Fruit fly (Drosophila melanogaster): ENCODE data around the gene AP-1mu.

Gene AP-1mu

DNA sequence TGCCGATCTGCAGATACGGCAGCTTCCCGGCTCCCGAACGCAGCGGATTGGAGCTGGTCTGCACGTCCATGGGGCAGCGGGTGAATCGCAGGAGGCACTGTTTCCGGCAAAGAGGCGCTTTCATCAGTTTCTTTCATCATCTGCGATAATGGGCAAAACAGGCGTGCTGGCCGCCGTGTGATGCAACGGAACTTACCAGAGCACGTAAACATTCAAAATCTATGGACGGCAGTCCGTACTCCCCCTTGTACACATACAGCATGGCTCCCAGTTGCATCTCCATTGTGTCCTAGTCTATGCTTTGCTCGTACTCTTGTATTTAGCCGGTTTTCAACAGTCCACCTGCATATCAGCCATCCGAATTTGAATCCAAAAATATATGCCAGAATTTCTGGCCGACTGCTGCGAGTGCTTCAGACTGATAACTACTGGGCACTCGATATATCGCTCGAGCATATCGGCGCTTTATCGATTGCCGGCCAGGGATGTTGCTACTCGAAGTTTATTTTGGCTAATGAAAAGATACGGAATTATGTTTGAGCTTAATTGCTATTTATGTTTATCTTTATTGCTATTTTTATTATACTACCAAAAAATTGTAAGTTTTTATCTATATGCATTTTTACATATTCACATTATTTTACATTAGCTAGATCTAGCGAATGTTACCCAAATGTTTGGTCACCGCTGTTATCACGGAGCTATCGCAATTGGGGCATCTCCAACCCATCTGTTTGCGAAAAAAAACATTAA is 4.1 kb upstream of the AP-1mu start, which contains the start of the genes CG9393 and Vps45:
CG9393 (minus strand) TSS at position 434 of the 753 bp plus-strand sequence.
Vps45 (plus strand) TSS at position 685 of the 753 bp plus-strand sequence.
- TF ChIP-seq CG8301 (tag; optimal IDR thresholded peaks at IDR 0.05) (no peak), CG12605 (GFP tag; IDR thresholded peaks at IDR 0.05) (no peak), Snoo (tag; optimal IDR thresholded peaks at IDR 0.05) (no peak), D1 (tag; optimal IDR thresholded peaks at IDR 0.05) (no peak), CG13204 (GFP tag; optimal IDR thresholded peaks at IDR 0.05) (no peak), Pif1A (GFP tag; optimal IDR thresholded peaks at IDR 0.05) (no peak), CG4496 (GFP tag; IDR thresholded peaks at IDR 0.05) (0 out of 3 replicates have a peak, but pooled peaks have one; percentile 42), CG8159 (tag; optimal IDR thresholded peaks at IDR 0.05) (no peak), CG15710 (tag; optimal IDR thresholded peaks at IDR 0.05) (peak; percentile 38), CG10348 (GFP tag; IDR thresholded peaks at IDR 0.05) (no peak), CG14655 (GFP tag; optimal IDR thresholded peaks at IDR 0.05) (no peak), CG32121 (GFP tag; IDR thresholded peaks at IDR 0.05) (peak; percentile 32; the same call in 1 of the 2 replicates), gl (tag; optimal IDR thresholded peaks at IDR 0.05) (no peak), Pif1B (GFP tag; optimal IDR thresholded peaks at IDR 0.05) (no peak), CG34367 (tag; optimal IDR thresholded peaks at IDR 0.05) (no peak), Ets98B (GFP tag; IDR thresholded peaks at IDR 0.05) (no peak), CG9948 (tag; optimal IDR thresholded peaks at IDR 0.05) (peak; percentile 26), rn (GFP tag; IDR thresholded peaks at IDR 0.05) (no peak), EcR (GFP tag; optimal IDR thresholded peaks at IDR 0.05) (no peak), fd96Ca (GFP tag; IDR thresholded peaks at IDR 0.05) (no peak), CG17806 (tag; optimal IDR thresholded peaks at IDR 0.05) (peak; percentile 31)

DNA sequence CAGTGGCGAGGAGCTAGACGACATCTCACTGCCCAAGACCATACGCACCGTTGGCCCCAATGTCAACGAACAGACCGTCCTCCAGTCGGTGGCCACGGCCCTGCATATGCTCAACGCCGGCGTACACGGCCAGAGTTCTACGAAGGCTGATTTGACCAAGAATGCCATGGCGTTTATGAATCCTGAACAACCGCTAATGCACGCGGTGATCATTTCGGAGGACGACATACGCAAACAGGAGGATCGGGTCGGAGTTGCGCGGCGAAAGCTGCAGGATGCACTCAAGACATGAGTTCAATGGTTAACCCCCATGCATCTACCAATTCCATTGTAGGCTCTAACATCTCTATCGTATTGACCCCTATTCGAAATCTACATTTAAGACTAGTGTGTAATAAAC is 1.8 kb upstream of the AP-1mu start:
- TF ChIP-seq CG13204 (GFP tag; optimal IDR thresholded peaks at IDR 0.05) (no peak), fd96Ca (GFP tag; IDR thresholded peaks at IDR 0.05) (no peak), CG8159 (tag; optimal IDR thresholded peaks at IDR 0.05) (no peak), gl (tag; optimal IDR thresholded peaks at IDR 0.05) (no peak), CG12605 (GFP tag; IDR thresholded peaks at IDR 0.05) (no peak), CG4496 (GFP tag; IDR thresholded peaks at IDR 0.05) (no peak), Pif1A (GFP tag; optimal IDR thresholded peaks at IDR 0.05) (no peak), EcR (GFP tag; optimal IDR thresholded peaks at IDR 0.05) (no peak)

DNA sequence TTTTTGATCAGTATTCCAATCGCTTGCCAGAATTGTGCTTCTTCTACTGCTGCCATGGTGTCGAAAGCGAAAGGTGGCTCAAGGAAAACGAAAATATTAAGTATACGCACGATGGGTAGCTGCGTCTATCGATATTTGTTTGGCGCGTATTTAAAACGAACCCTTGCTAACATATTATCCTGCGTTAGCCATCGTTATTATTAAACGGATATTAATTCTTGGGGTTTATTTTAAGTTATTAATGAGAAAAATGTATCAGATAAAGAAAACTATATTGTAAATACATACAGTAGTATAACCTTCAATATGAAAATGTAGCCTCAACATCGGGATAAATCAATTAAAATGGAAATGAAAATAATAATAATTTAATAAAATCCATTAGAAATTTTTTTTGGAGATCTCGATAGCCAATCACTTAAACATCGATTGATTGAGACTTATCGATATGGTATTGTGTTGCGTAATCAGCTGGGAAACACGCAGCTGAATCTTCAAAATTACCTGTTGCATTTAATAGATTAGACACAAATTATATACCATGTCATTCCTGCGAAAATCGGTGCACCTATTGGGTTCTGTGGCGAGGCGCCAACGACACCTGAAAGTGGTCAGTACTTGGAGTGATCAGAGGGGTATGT is 3.9 kb downstream of the AP-1mu start, which contains the start of the genes CG9386 and BckdhA:
CG9386 (minus strand) TSS at position 75 of the 641 bp plus-strand sequence.
BckdhA (plus strand) TSS at position 452 of the 641 bp plus-strand sequence.
- TF ChIP-seq CG4496 (GFP tag; IDR thresholded peaks at IDR 0.05) (peak; percentile 39; the same call in 1 of the 3 replicates), gl (tag; optimal IDR thresholded peaks at IDR 0.05) (no peak), CG10348 (GFP tag; IDR thresholded peaks at IDR 0.05) (no peak), CG13204 (GFP tag; optimal IDR thresholded peaks at IDR 0.05) (no peak), D1 (tag; optimal IDR thresholded peaks at IDR 0.05) (no peak), Pif1B (GFP tag; optimal IDR thresholded peaks at IDR 0.05) (no peak), CG34367 (tag; optimal IDR thresholded peaks at IDR 0.05) (no peak), CG17806 (tag; optimal IDR thresholded peaks at IDR 0.05) (no peak), fd96Ca (GFP tag; IDR thresholded peaks at IDR 0.05) (no peak), CG32121 (GFP tag; IDR thresholded peaks at IDR 0.05) (0 out of 2 replicates have a peak, but pooled peaks have one; percentile 10), CG12605 (GFP tag; IDR thresholded peaks at IDR 0.05) (no peak), CG8159 (tag; optimal IDR thresholded peaks at IDR 0.05) (peak; percentile 16), Pif1A (GFP tag; optimal IDR thresholded peaks at IDR 0.05) (no peak), Snoo (tag; optimal IDR thresholded peaks at IDR 0.05) (peak; percentile 23), Ets98B (GFP tag; IDR thresholded peaks at IDR 0.05) (no peak; the same call in 1 of the 2 replicates), CG8301 (tag; optimal IDR thresholded peaks at IDR 0.05) (no peak), CG15710 (tag; optimal IDR thresholded peaks at IDR 0.05) (no peak), rn (GFP tag; IDR thresholded peaks at IDR 0.05) (no peak), EcR (GFP tag; optimal IDR thresholded peaks at IDR 0.05) (no peak), CG9948 (tag; optimal IDR thresholded peaks at IDR 0.05) (no peak), CG14655 (GFP tag; optimal IDR thresholded peaks at IDR 0.05) (no peak)

DNA sequence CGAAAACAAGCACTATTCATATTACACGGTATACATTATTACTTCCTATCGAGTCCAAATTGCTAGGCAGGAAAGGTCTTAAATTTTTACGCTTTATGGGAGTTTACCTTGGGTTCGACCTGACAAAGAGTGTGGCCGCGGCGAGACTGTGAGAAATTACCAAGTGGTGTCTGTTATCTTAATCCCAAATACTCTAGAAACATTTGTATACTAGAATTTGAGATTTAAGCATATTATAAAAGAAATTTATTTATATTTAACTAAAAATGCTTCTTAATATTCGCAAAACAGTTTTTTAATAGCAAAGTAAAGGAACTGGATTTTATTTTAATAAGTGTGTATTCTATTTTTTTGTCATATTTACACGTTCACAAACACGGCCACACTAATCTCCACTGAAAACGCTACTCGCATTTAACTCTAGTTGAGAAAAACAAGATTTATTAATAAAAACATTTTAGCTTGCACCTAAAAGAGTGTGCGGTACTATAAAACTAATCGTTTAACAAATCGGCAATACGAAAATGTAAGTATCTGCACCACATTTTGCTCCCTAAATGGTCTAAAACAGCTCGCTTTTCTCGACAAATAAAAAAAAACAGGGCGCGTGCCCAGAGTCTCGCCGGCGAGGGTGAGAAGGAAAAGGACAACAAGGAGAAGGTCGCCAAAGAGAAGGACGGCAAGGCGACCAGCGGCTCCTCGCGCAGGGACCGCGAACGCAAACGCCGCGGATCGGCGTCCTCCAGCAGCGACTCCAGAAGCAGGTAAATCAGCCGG is 7.5 kb downstream of the AP-1mu start, which contains the start of the genes mura and RnpS1:
mura (minus strand) TSS at position 148 of the 777 bp plus-strand sequence.
RnpS1 (plus strand) TSS at position 376 of the 777 bp plus-strand sequence.
- TF ChIP-seq CG14655 (GFP tag; optimal IDR thresholded peaks at IDR 0.05) (no peak), Ets98B (GFP tag; IDR thresholded peaks at IDR 0.05) (no peak)

DNA sequence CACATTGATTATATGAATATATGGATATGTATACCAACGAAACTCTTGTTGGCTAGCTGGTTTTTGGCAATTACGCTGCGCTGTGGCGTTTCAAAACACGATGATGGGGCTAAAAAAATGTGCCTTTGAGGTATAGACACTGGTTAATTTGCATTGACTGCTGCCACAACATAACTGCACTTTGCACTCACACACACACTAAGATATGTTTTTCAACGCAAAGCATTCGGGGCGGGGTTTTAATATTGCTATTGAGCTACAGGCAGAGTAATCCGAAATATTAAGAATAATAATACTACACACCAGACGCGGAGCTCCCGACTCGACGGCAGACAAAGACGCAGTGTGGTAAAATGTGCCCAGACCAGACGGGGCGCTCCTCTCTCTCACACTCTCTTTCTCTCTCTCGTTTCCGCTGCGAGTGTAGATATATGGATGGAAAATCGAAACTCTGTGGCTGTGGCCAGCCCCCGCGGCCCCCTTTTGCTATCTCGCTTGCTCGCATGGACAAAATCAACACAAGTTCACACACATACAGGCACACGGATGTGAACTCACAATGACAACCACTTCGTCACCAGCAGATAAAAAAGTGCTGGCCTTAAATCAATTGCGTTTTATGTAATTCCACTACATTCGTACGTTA is 8.2 kb downstream of the AP-1mu start:
- TF ChIP-seq CG32121 (GFP tag; IDR thresholded peaks at IDR 0.05) = no peak
- no peak for TF ChIP-seq CG34367 (tag; optimal IDR thresholded peaks at IDR 0.05)
- no peak for TF ChIP-seq CG8159 (tag; optimal IDR thresholded peaks at IDR 0.05)
- TF ChIP-seq Pif1B (GFP tag; optimal IDR thresholded peaks at IDR 0.05) = peak; percentile 18
- peak; percentile 22 for TF ChIP-seq CG17806 (tag; optimal IDR thresholded peaks at IDR 0.05)
- TF ChIP-seq fd96Ca (GFP tag; IDR thresholded peaks at IDR 0.05) = no peak
- no peak for TF ChIP-seq D1 (tag; optimal IDR thresholded peaks at IDR 0.05)
- TF ChIP-seq CG9948 (tag; optimal IDR thresholded peaks at IDR 0.05) = no peak
- TF ChIP-seq CG13204 (GFP tag; optimal IDR thresholded peaks at IDR 0.05) = no peak
- TF ChIP-seq CG14655 (GFP tag; optimal IDR thresholded peaks at IDR 0.05) = no peak
- peak; percentile 23 for TF ChIP-seq gl (tag; optimal IDR thresholded peaks at IDR 0.05)
- peak; percentile 97 for TF ChIP-seq EcR (GFP tag; optimal IDR thresholded peaks at IDR 0.05)
- no peak for TF ChIP-seq rn (GFP tag; IDR thresholded peaks at IDR 0.05)
- TF ChIP-seq CG12605 (GFP tag; IDR thresholded peaks at IDR 0.05) = no peak
- peak; percentile 1 for TF ChIP-seq CG8301 (tag; optimal IDR thresholded peaks at IDR 0.05)
- TF ChIP-seq Ets98B (GFP tag; IDR thresholded peaks at IDR 0.05) = no peak
- no peak for TF ChIP-seq CG10348 (GFP tag; IDR thresholded peaks at IDR 0.05)
- no peak for TF ChIP-seq CG4496 (GFP tag; IDR thresholded peaks at IDR 0.05)
- peak; percentile 57 for TF ChIP-seq Snoo (tag; optimal IDR thresholded peaks at IDR 0.05)
- TF ChIP-seq CG15710 (tag; optimal IDR thresholded peaks at IDR 0.05) = no peak
- TF ChIP-seq Pif1A (GFP tag; optimal IDR thresholded peaks at IDR 0.05) = no peak
